Worm (Caenorhabditis elegans) whole organism, L4/young adult: ENCODE data around the gene F13E9.13.

Source experiments
- W03F9.2 ChIP-seq: fragments of 150-350 bp; optimal IDR thresholded peaks from 2 replicates; lab custom pipeline; 2014; ENCODE audit warnings: missing biosample characterization, missing genetic modification characterization
- him-1 ChIP-seq: sonication (generic microtip); optimal IDR thresholded peaks from 2 replicates; lab custom pipeline; 2016; ENCODE audit warnings: missing genotype, missing genetic modification reagents, missing genetic modification characterization, missing compliant biosample characterization

DNA sequence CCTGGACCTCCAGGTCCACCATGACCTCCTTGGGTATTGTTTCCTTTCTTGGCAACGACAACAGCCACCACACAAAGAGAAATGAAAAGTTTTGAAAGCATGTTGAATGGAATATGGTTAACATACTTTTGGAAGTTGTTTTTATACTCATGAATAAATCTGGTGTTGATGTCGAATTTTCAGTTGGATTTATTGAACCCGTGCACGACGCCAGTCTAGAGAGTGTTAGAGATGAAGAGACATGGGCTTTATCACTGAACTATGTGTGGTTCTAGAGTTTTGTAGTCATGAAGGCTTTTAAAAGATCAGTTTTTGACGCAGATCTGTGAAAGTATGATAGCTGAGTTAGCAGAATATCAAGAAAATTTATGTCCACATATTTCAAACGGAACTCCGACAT, 12.9 kb downstream of the F13E9.13 start, which contains the start of gene srlf-14:
- TF ChIP-seq him-1 (tag; lab: Kevin White, UChicago) (no peak), W03F9.2 (tag; lab: Kevin White, UChicago) (no peak)
